Fruit fly (Drosophila melanogaster) whole organism, embryonic: Measurements from ENCODE around the gene Dop1R2.

Source experiments
- BtbVII ChIP-seq: fragments of 200-800 bp; sonication (Bioruptor generic); optimal IDR thresholded peaks from 3 replicates; lab custom pipeline; 2017; ENCODE audit warnings: missing biosample characterization, mild to moderate bottlenecking, missing genetic modification characterization
- CG15073 ChIP-seq: fragments of 200-800 bp; sonication (Bioruptor generic); optimal IDR thresholded peaks from 2 replicates; lab custom pipeline; 2016; ENCODE audit warnings: missing biosample characterization, missing genetic modification characterization
- CG17359 ChIP-seq: fragments of 200-800 bp; sonication (Bioruptor generic); optimal IDR thresholded peaks from 3 replicates; lab custom pipeline; 2018; ENCODE audit warnings: missing biosample characterization, mild to moderate bottlenecking, missing genetic modification characterization, moderate library complexity
- CG32772 ChIP-seq: fragments of 200-800 bp; sonication (Bioruptor generic); IDR thresholded peaks from 2 replicates; pipeline ENCODE4 v1.3.6; 2022; ENCODE audit warnings: missing biosample characterization, missing genetic modification characterization
- CG33213 ChIP-seq: fragments of 200-800 bp; sonication (Bioruptor generic); optimal IDR thresholded peaks from 3 replicates; lab custom pipeline; 2016; ENCODE audit warnings: missing biosample characterization, missing genetic modification characterization
- CG5245 ChIP-seq: fragments of 200-800 bp; sonication (Bioruptor generic); optimal IDR thresholded peaks from 3 replicates; lab custom pipeline; 2016; ENCODE audit warnings: missing biosample characterization, missing genetic modification characterization
- CG6683 ChIP-seq: fragments of 200-800 bp; sonication (Bioruptor generic); optimal IDR thresholded peaks from 2 replicates; lab custom pipeline; 2017; ENCODE audit warnings: missing biosample characterization, mild to moderate bottlenecking, missing genetic modification characterization, missing genetic modification reagents
- CG6854 ChIP-seq: fragments of 200-800 bp; sonication (Bioruptor generic); optimal IDR thresholded peaks from 3 replicates; lab custom pipeline; 2017; ENCODE audit warnings: missing biosample characterization, mild to moderate bottlenecking, missing genetic modification characterization
- CG9437 ChIP-seq: fragments of 200-800 bp; sonication (Bioruptor generic); optimal IDR thresholded peaks from 2 replicates; lab custom pipeline; 2018; ENCODE audit warnings: missing biosample characterization, mild to moderate bottlenecking, missing genetic modification characterization
- CTCF ChIP-seq: fragments of 200-800 bp; sonication (Bioruptor generic); optimal IDR thresholded peaks from 2 replicates; lab custom pipeline; 2017; ENCODE audit warnings: missing biosample characterization, mild to moderate bottlenecking, missing genetic modification characterization, moderate library complexity
- D19B ChIP-seq: fragments of 200-800 bp; sonication (Bioruptor generic); optimal IDR thresholded peaks from 2 replicates; lab custom pipeline; 2017; ENCODE audit warnings: missing biosample characterization, mild to moderate bottlenecking, missing genetic modification characterization
- Gsc ChIP-seq: fragments of 200-800 bp; sonication (Bioruptor generic); IDR thresholded peaks from 2 replicates; pipeline ENCODE4 v1.3.6; 2022; ENCODE audit warnings: missing biosample characterization, missing genetic modification characterization
- Hr39 ChIP-seq: fragments of >200 bp; optimal IDR thresholded peaks from 2 replicates; lab custom pipeline; 2017
- Lim3 ChIP-seq: fragments of 200-800 bp; sonication (Bioruptor generic); IDR thresholded peaks from 2 replicates; pipeline ENCODE4 v1.3.6; 2022; ENCODE audit warnings: missing biosample characterization, missing genetic modification characterization
- Myb ChIP-seq: fragments of 200-800 bp; sonication (Bioruptor generic); optimal IDR thresholded peaks from 2 replicates; lab custom pipeline; 2016; ENCODE audit warnings: missing biosample characterization, missing genetic modification characterization
- Ptx1 ChIP-seq: fragments of 200-800 bp; sonication (Bioruptor generic); IDR thresholded peaks from 2 replicates; pipeline ENCODE4 v1.3.6; 2022; ENCODE audit warnings: missing biosample characterization, missing genetic modification characterization
- Side ChIP-seq: fragments of 200-800 bp; sonication (Bioruptor generic); optimal IDR thresholded peaks from 2 replicates; lab custom pipeline; 2016; ENCODE audit warnings: missing biosample characterization, missing genetic modification characterization
- Sox100B ChIP-seq: fragments of 200-800 bp; sonication (Bioruptor generic); optimal IDR thresholded peaks from 3 replicates; lab custom pipeline; 2018; ENCODE audit warnings: missing biosample characterization, mild to moderate bottlenecking, missing genetic modification characterization
- Sox102F ChIP-seq: fragments of 200-800 bp; sonication (Bioruptor generic); optimal IDR thresholded peaks from 2 replicates; lab custom pipeline; 2018; ENCODE audit warnings: missing biosample characterization, mild to moderate bottlenecking, missing genetic modification characterization, moderate library complexity
- Taf1 ChIP-seq: fragments of 200-800 bp; sonication (Bioruptor generic); IDR thresholded peaks from 2 replicates; pipeline ENCODE4 v1.3.6; 2022; ENCODE audit warnings: missing biosample characterization, missing genetic modification characterization
- abd-A ChIP-seq: fragments of 200-800 bp; sonication (Bioruptor generic); optimal IDR thresholded peaks from 3 replicates; lab custom pipeline; 2019; ENCODE audit warnings: missing biosample characterization, mild to moderate bottlenecking, missing genetic modification characterization, moderate library complexity
- ap ChIP-seq: fragments of 200-800 bp; sonication (Bioruptor generic); IDR thresholded peaks from 2 replicates; pipeline ENCODE4 v1.3.6; 2022; ENCODE audit warnings: missing biosample characterization, missing genetic modification characterization
- cg ChIP-seq: fragments of 200-800 bp; sonication (Bioruptor generic); optimal IDR thresholded peaks from 3 replicates; lab custom pipeline; 2019; ENCODE audit warnings: missing biosample characterization, mild to moderate bottlenecking, missing genetic modification characterization, moderate library complexity
- ci ChIP-seq: fragments of 200-800 bp; sonication (Bioruptor generic); IDR thresholded peaks from 3 replicates; pipeline ENCODE4 v1.3.6; 2022; ENCODE audit warnings: missing biosample characterization, missing genetic modification characterization
- crol ChIP-seq: fragments of 200-800 bp; sonication (Bioruptor generic); IDR thresholded peaks from 2 replicates; pipeline ENCODE4 v1.3.6; 2022; ENCODE audit warnings: missing biosample characterization, missing genetic modification characterization
- cwo ChIP-seq: fragments of 200-800 bp; sonication (Bioruptor generic); optimal IDR thresholded peaks from 3 replicates; lab custom pipeline; 2017; ENCODE audit warnings: missing biosample characterization, missing genetic modification characterization, mild to moderate bottlenecking, moderate library complexity, missing genetic modification reagents
- ems ChIP-seq: fragments of 200-800 bp; sonication (Bioruptor generic); optimal IDR thresholded peaks from 3 replicates; lab custom pipeline; 2016; ENCODE audit warnings: missing biosample characterization, missing genetic modification characterization
- esg ChIP-seq: fragments of 200-800 bp; sonication (Bioruptor generic); conservative IDR thresholded peaks from 2 replicates; pipeline ENCODE4 v1.3.6; 2022; ENCODE audit warnings: missing biosample characterization, missing genetic modification characterization
- fru ChIP-seq: fragments of >200 bp; optimal IDR thresholded peaks from 2 replicates; lab custom pipeline; 2017
- gem ChIP-seq: fragments of 200-800 bp; sonication (Bioruptor generic); optimal IDR thresholded peaks from 2 replicates; lab custom pipeline; 2019; ENCODE audit warnings: missing biosample characterization, mild to moderate bottlenecking, missing genetic modification characterization, moderate library complexity
- hbn ChIP-seq: fragments of 200-800 bp; sonication (Bioruptor generic); IDR thresholded peaks from 2 replicates; pipeline ENCODE4 v1.3.6; 2022; ENCODE audit warnings: missing biosample characterization, missing genetic modification characterization; ENCODE audit not compliant: partially characterized antibody
- jigr1 ChIP-seq: fragments of 200-800 bp; sonication (Bioruptor generic); IDR thresholded peaks from 3 replicates; pipeline ENCODE4 v1.3.6; 2022; ENCODE audit warnings: missing biosample characterization, missing genetic modification characterization
- lola ChIP-seq, 3 experiments: fragments of >200 bp in 2 of 3; fragments of 200-800 bp in 1 of 3; sonication (Bioruptor generic) in 1 of 3; optimal IDR thresholded peaks; 2 replicates each; lab custom pipeline; 2017 to 2019; ENCODE audit warnings: missing biosample characterization in 3 of 3, missing genetic modification characterization in 3 of 3, mild to moderate bottlenecking in 1 of 3, moderate library complexity in 1 of 3
- mam ChIP-seq: fragments of 200-800 bp; sonication (Bioruptor generic); optimal IDR thresholded peaks from 3 replicates; lab custom pipeline; 2016; ENCODE audit warnings: missing biosample characterization, missing genetic modification characterization
- mld ChIP-seq: fragments of 200-800 bp; sonication (Bioruptor generic); IDR thresholded peaks from 3 replicates; pipeline ENCODE4 v1.3.6; 2022; ENCODE audit warnings: missing biosample characterization, missing genetic modification characterization; ENCODE audit not compliant: partially characterized antibody
- org-1 ChIP-seq: fragments of 200-800 bp; sonication (Bioruptor generic); optimal IDR thresholded peaks from 2 replicates; lab custom pipeline; 2017; ENCODE audit warnings: missing biosample characterization, missing genetic modification characterization
- pnt ChIP-seq: fragments of 200-800 bp; sonication (Bioruptor generic); optimal IDR thresholded peaks from 3 replicates; lab custom pipeline; 2016; ENCODE audit warnings: missing biosample characterization, missing genetic modification characterization
- sens-2 ChIP-seq: fragments of 200-800 bp; sonication (Bioruptor generic); IDR thresholded peaks from 2 replicates; pipeline ENCODE4 v1.3.6; 2022; ENCODE audit warnings: missing biosample characterization, missing genetic modification characterization
- sob ChIP-seq: fragments of 200-800 bp; sonication (Bioruptor generic); IDR thresholded peaks from 2 replicates; pipeline ENCODE4 v1.3.6; 2022; ENCODE audit warnings: missing biosample characterization, missing genetic modification characterization
- stc ChIP-seq: fragments of 200-800 bp; sonication (Bioruptor generic); IDR thresholded peaks from 2 replicates; pipeline ENCODE4 v1.3.6; 2022; ENCODE audit warnings: missing biosample characterization, missing genetic modification characterization
- stwl ChIP-seq: fragments of 200-800 bp; sonication (Bioruptor generic); optimal IDR thresholded peaks from 3 replicates; lab custom pipeline; 2018; ENCODE audit warnings: missing biosample characterization, mild to moderate bottlenecking, missing genetic modification characterization, moderate library complexity
- toy ChIP-seq: fragments of 200-800 bp; sonication (Bioruptor generic); IDR thresholded peaks from 2 replicates; pipeline ENCODE4 v1.3.6; 2022; ENCODE audit warnings: missing biosample characterization, missing genetic modification characterization
- trem ChIP-seq: fragments of 200-800 bp; optimal IDR thresholded peaks from 3 replicates; lab custom pipeline; 2019; ENCODE audit warnings: missing biosample characterization, mild to moderate bottlenecking, missing genetic modification characterization, moderate library complexity
- tx ChIP-seq: fragments of 200-800 bp; sonication (Bioruptor generic); optimal IDR thresholded peaks from 2 replicates; lab custom pipeline; 2016; ENCODE audit warnings: missing biosample characterization, missing genetic modification characterization
- zen ChIP-seq: fragments of 200-800 bp; sonication (Bioruptor generic); optimal IDR thresholded peaks from 3 replicates; lab custom pipeline; 2018; ENCODE audit warnings: missing biosample characterization, mild to moderate bottlenecking, missing genetic modification characterization, moderate library complexity

The Dop1R2 gene

dm6 chr3R:29617197-29617596 is 42.6 kb downstream of the Dop1R2 start (continued):
- peak; percentile 39 for TF ChIP-seq gem (tag; lab: Kevin White, UChicago)
- no peak for TF ChIP-seq Side (GFP tag; lab: Kevin White, UChicago)
- TF ChIP-seq ems (GFP tag; lab: Kevin White, UChicago): no peak
- peak; percentile 10 for TF ChIP-seq CG17359
- no peak for TF ChIP-seq CG6683
- TF ChIP-seq Myb (GFP tag; lab: Kevin White, UChicago): no peak
- TF ChIP-seq stc (GFP tag; lab: Robert Waterston, UW): no peak
- TF ChIP-seq CG32772: peak; percentile 45; the same call in 1 of the 2 replicates
- TF ChIP-seq sens-2 (GFP tag; lab: Robert Waterston, UW): no peak
- TF ChIP-seq sob (GFP tag; lab: Robert Waterston, UW): no peak
- no peak for TF ChIP-seq ap (GFP tag; lab: Robert Waterston, UW)
- no peak for TF ChIP-seq tx (GFP tag; lab: Kevin White, UChicago)
- TF ChIP-seq jigr1 (GFP tag; lab: Robert Waterston, UW): no peak
- TF ChIP-seq BtbVII (GFP tag; lab: Kevin White, UChicago): no peak

dm6 chr3R:29610958-29611357 is 48.8 kb downstream of the Dop1R2 start:
- TF ChIP-seq Gsc (GFP tag; lab: Robert Waterston, UW) (no peak), abd-A (peak; percentile 64), cwo (GFP tag; lab: Kevin White, UChicago) (no peak), Hr39 (lab: Kevin White, UChicago) (peak; percentile 56), crol (GFP tag; lab: Robert Waterston, UW) (peak; percentile 40; the same call in 1 of the 2 replicates), CG33213 (GFP tag; lab: Kevin White, UChicago) (no peak), toy (0 out of 2 replicates have a peak, but pooled peaks have one; percentile 7)

- no peak for TF ChIP-seq zen (tag; lab: Kevin White, UChicago)
- TF ChIP-seq D19B: no peak
- TF ChIP-seq Sox100B (GFP tag; lab: Kevin White, UChicago): no peak
- no peak for TF ChIP-seq lola (GFP tag; optimal IDR thresholded peaks at IDR 0.05; lab: Kevin White, UChicago)
Measured at dm6 chr3R:29608177-29608576, 51.6 kb downstream of the Dop1R2 start, which contains the start of gene Diedel2. Gene Diedel2, plus strand, starts transcription at chr3R:29608477.

dm6 chr3R:29600762-29601161 is 59.0 kb downstream of the Dop1R2 start, which contains the start of gene CG7568:
Gene CG7568, minus strand, starts transcription at chr3R:29600862.
- TF ChIP-seq trem (tag; lab: Kevin White, UChicago) (no peak), zen (tag; lab: Kevin White, UChicago) (no peak)

- TF ChIP-seq Ptx1 (0 out of 2 replicates have a peak, but pooled peaks have one; percentile 28), Lim3 (no peak), Sox102F (GFP tag; lab: Kevin White, UChicago) (no peak), fru (no peak), CG6854 (GFP tag; lab: Kevin White, UChicago) (no peak), ci (no peak), esg (GFP tag; lab: Robert Waterston, UW) (no peak), org-1 (no peak), pnt (no peak), Taf1 (GFP tag; lab: Robert Waterston, UW) (no peak), mam (no peak), cg (GFP tag; lab: Kevin White, UChicago) (peak; percentile 25), mld (GFP tag; lab: Robert Waterston, UW) (0 out of 3 replicates have a peak, but pooled peaks have one; percentile 35), CG5245 (GFP tag; lab: Kevin White, UChicago) (no peak), CG15073 (no peak), stwl (no peak), CTCF (GFP tag; lab: Kevin White, UChicago) (no peak), hbn (GFP tag; lab: Robert Waterston, UW) (no peak), CG9437 (GFP tag; lab: Kevin White, UChicago) (no peak)
Measured at dm6 chr3R:29592139-29592814, 67.5 kb downstream of the Dop1R2 start.
